Worm (Caenorhabditis elegans) whole organism, young adult: ENCODE measurements around the gene F41G3.6.

Experiments
- F37B4.10 ChIP-seq: fragments of 200-800 bp; sonication (Bioruptor generic); IDR thresholded peaks from 2 replicates; pipeline ENCODE4 v1.3.6; 2022; ENCODE audit warnings: missing genetic modification characterization, missing compliant biosample characterization
- Y79H2A.3 ChIP-seq: fragments of 200-800 bp; sonication (Bioruptor generic); conservative IDR thresholded peaks from 2 replicates; pipeline ENCODE4 v1.3.6; 2022; ENCODE audit warnings: missing genetic modification reagents, missing genetic modification characterization, missing compliant biosample characterization
- ama-1 ChIP-seq, 3 experiments: fragments of 150-350 bp in 1 of 3; sonication (generic microtip) in 2 of 3; optimal IDR thresholded peaks; 2 replicates each; lab custom pipeline; 2014 to 2018; ENCODE audit warnings: missing biosample characterization in 2 of 3, missing genetic modification characterization in 2 of 3, missing genetic modification reagents in 2 of 3
- attf-6 ChIP-seq: fragments of 200-800 bp; sonication (Bioruptor generic); IDR thresholded peaks from 2 replicates; pipeline ENCODE4 v1.3.6; 2022; ENCODE audit warnings: missing genetic modification reagents, missing genetic modification characterization, missing compliant biosample characterization
- bed-2 ChIP-seq: fragments of 200-800 bp; sonication (Bioruptor generic); IDR thresholded peaks from 2 replicates; pipeline ENCODE4 v1.3.6; 2022; ENCODE audit warnings: missing genetic modification reagents, missing genetic modification characterization, missing compliant biosample characterization
- him-1 ChIP-seq: sonication (generic microtip); optimal IDR thresholded peaks from 2 replicates; lab custom pipeline; 2016; ENCODE audit warnings: missing genotype, missing genetic modification reagents, missing genetic modification characterization, missing compliant biosample characterization
- madf-8 ChIP-seq: fragments of 200-800 bp; sonication (Bioruptor generic); conservative IDR thresholded peaks from 2 replicates; pipeline ENCODE4 v1.3.6; 2022; ENCODE audit warnings: missing genetic modification reagents, missing genetic modification characterization, missing compliant biosample characterization
- mel-28 ChIP-seq: sonication (generic microtip); optimal IDR thresholded peaks from 2 replicates; lab custom pipeline; 2016; ENCODE audit warnings: borderline replicate concordance, mild to moderate bottlenecking, missing genetic modification characterization, missing compliant biosample characterization
- pha-4 ChIP-seq: fragments of 150-350 bp; sonication (generic microtip); optimal IDR thresholded peaks from 2 replicates; lab custom pipeline; 2014; ENCODE audit warnings: missing biosample characterization, missing genetic modification reagents, missing genetic modification characterization
- snpc-1.1 ChIP-seq: sonication (generic microtip); optimal IDR thresholded peaks from 2 replicates; lab custom pipeline; 2017; ENCODE audit warnings: missing genetic modification characterization, mild to moderate bottlenecking, missing compliant biosample characterization, antibody characterized with exemption, moderate library complexity, missing genotype, missing genetic modification reagents; ENCODE audit not compliant: insufficient read depth
- tbx-9 ChIP-seq: sonication (generic microtip); optimal IDR thresholded peaks from 2 replicates; lab custom pipeline; 2016; ENCODE audit warnings: borderline replicate concordance, missing genetic modification characterization, inconsistent platforms, missing compliant biosample characterization
- ztf-3 ChIP-seq: fragments of 200-800 bp; sonication (Bioruptor generic); optimal IDR thresholded peaks from 2 replicates; lab custom pipeline; 2018; ENCODE audit warnings: mild to moderate bottlenecking, missing genetic modification characterization, missing compliant biosample characterization
- ztf-6 ChIP-seq: fragments of 200-800 bp; sonication (Bioruptor generic); IDR thresholded peaks from 2 replicates; pipeline ENCODE4 v1.3.6; 2022; ENCODE audit warnings: missing genetic modification reagents, missing genetic modification characterization, missing compliant biosample characterization

DNA sequence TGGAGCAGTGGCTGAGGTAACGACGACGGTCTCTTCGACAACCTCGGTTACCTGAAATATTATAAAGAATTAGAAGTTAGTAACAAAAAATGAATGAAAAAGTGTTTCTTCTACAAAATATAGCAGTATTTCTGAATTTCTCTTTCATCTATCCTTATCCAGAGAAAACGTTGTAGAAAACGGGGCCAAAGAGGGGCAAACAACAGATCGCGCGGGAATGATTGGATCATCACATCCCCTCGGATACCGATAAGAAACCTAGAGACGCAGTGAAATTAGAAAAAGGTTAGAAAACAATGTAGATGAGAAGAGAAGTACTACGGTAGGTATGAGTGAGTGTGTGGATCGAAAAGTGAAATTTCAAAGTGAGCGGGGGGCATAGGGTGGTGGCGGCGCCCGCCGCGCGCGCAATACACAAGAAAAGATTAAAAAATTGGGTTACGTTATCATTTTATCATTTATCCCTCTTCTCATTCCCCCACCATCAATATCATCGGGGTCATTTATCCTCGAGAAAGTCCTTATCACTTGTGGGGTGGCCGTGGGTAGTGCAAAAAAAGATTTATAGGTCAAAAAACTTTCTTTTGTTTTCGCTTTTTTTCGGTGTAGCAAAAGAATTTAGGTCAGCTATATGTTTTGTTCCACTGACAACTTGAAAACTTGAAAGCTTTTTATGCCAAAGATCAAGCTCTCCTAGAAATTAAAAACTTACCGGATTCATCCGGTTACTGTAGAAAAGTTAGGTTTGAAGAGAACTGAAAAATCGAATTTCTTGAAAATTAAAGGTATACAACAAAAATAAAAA lies 30.3 kb upstream of the F41G3.6 start, which contains the start of the genes dpy-10 and T14B4.19:
- no peak for TF ChIP-seq tbx-9 (tag; lab: Kevin White, UChicago)
- no peak for TF ChIP-seq ama-1 (optimal IDR thresholded peaks at IDR 0.05; lab: Kevin White, UChicago)
- no peak for TF ChIP-seq ama-1 (GFP tag; optimal IDR thresholded peaks at IDR 0.05; lab: Kevin White, UChicago)
- TF ChIP-seq F37B4.10 (GFP tag; lab: Robert Waterston, UW) = no peak
- no peak for TF ChIP-seq ztf-6
- no peak for TF ChIP-seq pha-4
- TF ChIP-seq snpc-1.1 (tag; lab: Kevin White, UChicago) = no peak
- TF ChIP-seq bed-2 (GFP tag; lab: Robert Waterston, UW) = no peak
- no peak for TF ChIP-seq mel-28 (tag; lab: Kevin White, UChicago)
- TF ChIP-seq him-1 (tag; lab: Kevin White, UChicago) = no peak
- TF ChIP-seq Y79H2A.3 (GFP tag; lab: Robert Waterston, UW) = no peak
- no peak for TF ChIP-seq ztf-3 (GFP tag; lab: Kevin White, UChicago)
- no peak for TF ChIP-seq attf-6 (GFP tag; lab: Robert Waterston, UW)
- no peak for TF ChIP-seq madf-8 (GFP tag; lab: Robert Waterston, UW)
